Fruit fly (Drosophila melanogaster): ENCODE results near the gene CG33298.

Gene CG33298

dm6 chr2L:9509653-9510052, 14.4 kb downstream of the CG33298 start:
- TF ChIP-seq fkh (GFP tag; optimal IDR thresholded peaks at IDR 0.05) (peak; percentile 91), CG9139 (GFP tag; optimal IDR thresholded peaks at IDR 0.05) (no peak), Hr38 (GFP tag; optimal IDR thresholded peaks at IDR 0.05) (no peak), CG6792 (GFP tag; optimal IDR thresholded peaks at IDR 0.05) (no peak), CG11762 (GFP tag; optimal IDR thresholded peaks at IDR 0.05; ENCODE audit: insufficient read depth) (no peak)

- TF ChIP-seq CG6854 (GFP tag; optimal IDR thresholded peaks at IDR 0.05) (no peak), CG11762 (GFP tag; optimal IDR thresholded peaks at IDR 0.05; ENCODE audit: insufficient read depth) (no peak), CG7368 (GFP tag; optimal IDR thresholded peaks at IDR 0.05) (no peak), CG9139 (GFP tag; optimal IDR thresholded peaks at IDR 0.05) (no peak), CG1621 (tag; optimal IDR thresholded peaks at IDR 0.05) (no peak), cyc (GFP tag; optimal IDR thresholded peaks at IDR 0.05) (no peak), ss (GFP tag; optimal IDR thresholded peaks at IDR 0.05) (peak in 1 of 2 experiments; percentile 32)
Observed at dm6 chr2L:9510429-9510828, 15.2 kb downstream of the CG33298 start.

dm6 chr2L:9512401-9513198, 17.3 kb downstream of the CG33298 start:
- no peak for TF ChIP-seq salr (GFP tag; optimal IDR thresholded peaks at IDR 0.05)
- peak; percentile 27 for TF ChIP-seq Eip78C (GFP tag)
- peak; percentile 93 for TF ChIP-seq Blimp-1 (GFP tag; optimal IDR thresholded peaks at IDR 0.05)
- no peak for TF ChIP-seq CG31627 (GFP tag; optimal IDR thresholded peaks at IDR 0.05)
- peak; percentile 15 to 75 for TF ChIP-seq ss (GFP tag; optimal IDR thresholded peaks at IDR 0.05)

DNA sequence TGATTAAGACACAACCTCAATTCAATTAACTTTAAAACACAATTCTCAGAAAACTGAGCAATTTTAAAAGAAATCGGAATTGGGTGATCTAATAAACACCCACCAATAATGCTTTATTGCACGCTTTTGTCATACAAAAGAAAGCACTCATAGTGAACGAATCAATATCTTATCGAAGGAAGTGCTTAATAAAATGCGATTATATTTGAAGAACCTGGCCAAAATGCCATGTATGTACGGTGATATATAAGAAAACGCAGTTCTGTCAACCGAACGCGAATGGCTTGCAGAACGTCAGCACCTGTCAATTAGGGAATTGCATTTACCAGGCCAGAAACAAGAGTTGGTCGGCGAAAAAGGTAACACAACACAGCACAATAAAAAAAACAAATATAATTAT, 18.5 kb downstream of the CG33298 start:
- TF ChIP-seq Eip93F (GFP tag; optimal IDR thresholded peaks at IDR 0.05) (peak; percentile 76), CG3919 (GFP tag; optimal IDR thresholded peaks at IDR 0.05) (no peak), vri (GFP tag; optimal IDR thresholded peaks at IDR 0.05) (peak; percentile 86), OdsH (GFP tag; optimal IDR thresholded peaks at IDR 0.05) (no peak)

dm6 chr2L:9520886-9521868, 25.9 kb downstream of the CG33298 start, which contains the start of gene Oatp30B:
TSS of gene Oatp30B (plus strand) at chr2L:9521210.
- TF ChIP-seq CG4318 (GFP tag; optimal IDR thresholded peaks at IDR 0.05) (peak; percentile 80), vri (GFP tag; optimal IDR thresholded peaks at IDR 0.05) (peak; percentile 88), net (GFP tag; optimal IDR thresholded peaks at IDR 0.05) (peak; percentile 89), Ets96B (tag; optimal IDR thresholded peaks at IDR 0.05) (peak; percentile 93), CG32006 (GFP tag; optimal IDR thresholded peaks at IDR 0.05) (peak; percentile 89), CG8119 (GFP tag; IDR thresholded peaks at IDR 0.05) (no peak; the same call in 1 of the 3 replicates), esn (GFP tag; optimal IDR thresholded peaks at IDR 0.05) (peak; percentile 96), Eip93F (GFP tag; optimal IDR thresholded peaks at IDR 0.05) (peak; percentile 93), Sox15 (GFP tag; optimal IDR thresholded peaks at IDR 0.05) (peak; percentile 90), pdm3 (GFP tag; optimal IDR thresholded peaks at IDR 0.05) (peak; percentile 95), CG1621 (tag; optimal IDR thresholded peaks at IDR 0.05) (peak; percentile 100), cyc (GFP tag; optimal IDR thresholded peaks at IDR 0.05) (peak; percentile 93), Sox102F (GFP tag; optimal IDR thresholded peaks at IDR 0.05) (peak; percentile 94), CG34406 (GFP tag; optimal IDR thresholded peaks at IDR 0.05) (peak; percentile 93), fd85E (GFP tag; optimal IDR thresholded peaks at IDR 0.05) (peak; percentile 79), CG6276 (GFP tag; optimal IDR thresholded peaks at IDR 0.05) (peak; percentile 79), CG11762 (GFP tag; optimal IDR thresholded peaks at IDR 0.05; ENCODE audit: insufficient read depth) (peak; percentile 88), svp (GFP tag) (peak; percentile 97), Gug (GFP tag; IDR thresholded peaks at IDR 0.05) (peak; percentile 91), CG6792 (GFP tag; optimal IDR thresholded peaks at IDR 0.05) (peak; percentile 91), lz (GFP tag; optimal IDR thresholded peaks at IDR 0.05) (peak; percentile 96), eg (GFP tag; IDR thresholded peaks at IDR 0.05) (peak; percentile 97), dsx (GFP tag; optimal IDR thresholded peaks at IDR 0.05; ENCODE audit: poor library complexity, severe bottlenecking) (peak; percentile 95), achi (GFP tag; optimal IDR thresholded peaks at IDR 0.05) (peak; percentile 90), Blimp-1 (GFP tag; optimal IDR thresholded peaks at IDR 0.05) (peak; percentile 57), CG3032 (tag; optimal IDR thresholded peaks at IDR 0.05) (peak; percentile 94), CG16779 (tag; optimal IDR thresholded peaks at IDR 0.05) (peak; percentile 84)

Measured in whole organism, prepupa.